Fruit fly (Drosophila melanogaster): ENCODE measurements around the gene emei.

Gene emei

dm6 chr3L:11089805-11090440, 19.6 kb upstream of the emei start (continued):
- TF ChIP-seq CG3838 (GFP tag; optimal IDR thresholded peaks at IDR 0.05) (peak; percentile 79), CG17568 (GFP tag; optimal IDR thresholded peaks at IDR 0.05) (peak; percentile 77), zfh2 (GFP tag; optimal IDR thresholded peaks at IDR 0.05) (peak; percentile 46), ERR (GFP tag; optimal IDR thresholded peaks at IDR 0.05) (no peak), CG33213 (GFP tag; optimal IDR thresholded peaks at IDR 0.05) (peak; percentile 79), Usf (GFP tag; optimal IDR thresholded peaks at IDR 0.05) (peak; percentile 56), CG18262 (tag; optimal IDR thresholded peaks at IDR 0.05) (peak; percentile 98), Neu2 (GFP tag; optimal IDR thresholded peaks at IDR 0.05; ENCODE audit: borderline replicate concordance) (peak; percentile 25), CG18764 (GFP tag; optimal IDR thresholded peaks at IDR 0.05) (peak; percentile 81), sob (GFP tag; IDR thresholded peaks at IDR 0.05) (peak; percentile 69; the same call in 1 of the 2 replicates), fd102C (GFP tag; optimal IDR thresholded peaks at IDR 0.05) (peak; percentile 93), CG7556 (GFP tag; optimal IDR thresholded peaks at IDR 0.05) (peak; percentile 98), CG4424 (GFP tag; optimal IDR thresholded peaks at IDR 0.05) (peak; percentile 94), CG11696 (GFP tag; IDR thresholded peaks at IDR 0.05) (peak; percentile 46), C15 (GFP tag; IDR thresholded peaks at IDR 0.05) (0 out of 3 replicates have a peak, but pooled peaks have one; percentile 39), unc-4 (GFP tag; IDR thresholded peaks at IDR 0.05; ENCODE audit: partially characterized antibody) (no peak), CG8281 (tag; optimal IDR thresholded peaks at IDR 0.05) (peak; percentile 66), Stat92E (GFP tag; optimal IDR thresholded peaks at IDR 0.05) (peak in 1 of 3 experiments; percentile 87), ewg (GFP tag; optimal IDR thresholded peaks at IDR 0.05) (peak; percentile 86), Hmr (GFP tag; optimal IDR thresholded peaks at IDR 0.05) (peak; percentile 89), D19B (GFP tag; optimal IDR thresholded peaks at IDR 0.05) (peak; percentile 62), CG6854 (GFP tag; optimal IDR thresholded peaks at IDR 0.05) (peak; percentile 76), Kr (GFP tag; optimal IDR thresholded peaks at IDR 0.05) (peak; percentile 88), Myb (GFP tag; optimal IDR thresholded peaks at IDR 0.05) (peak; percentile 57), tll (GFP tag; optimal IDR thresholded peaks at IDR 0.05) (peak in 1 of 2 experiments; percentile 74), CG31365 (tag; optimal IDR thresholded peaks at IDR 0.05) (peak; percentile 39), scrt (GFP tag; optimal IDR thresholded peaks at IDR 0.05) (peak; percentile 31), Ravus (GFP tag; IDR thresholded peaks at IDR 0.05) (no peak; the same call in none of the 2 replicates), zfh1 (GFP tag; IDR thresholded peaks at IDR 0.05) (peak; percentile 88), MBD-R2 (GFP tag; IDR thresholded peaks at IDR 0.05) (peak; percentile 23; the same call in 1 of the 2 replicates), Doc3 (GFP tag; IDR thresholded peaks at IDR 0.05; ENCODE audit: partially characterized antibody) (no peak), onecut (GFP tag; IDR thresholded peaks at IDR 0.05) (peak; percentile 79), sisA (GFP tag; IDR thresholded peaks at IDR 0.05) (peak; percentile 74), Drgx (GFP tag; IDR thresholded peaks at IDR 0.05) (peak; percentile 79), CG4820 (GFP tag; optimal IDR thresholded peaks at IDR 0.05) (peak; percentile 87), ash1 (GFP tag; optimal IDR thresholded peaks at IDR 0.05) (peak; percentile 61), CG15073 (GFP tag; optimal IDR thresholded peaks at IDR 0.05) (peak; percentile 61), Hmx (GFP tag; optimal IDR thresholded peaks at IDR 0.05) (peak; percentile 68), croc (GFP tag; conservative IDR thresholded peaks at IDR 0.05) (peak; percentile 68), ac (GFP tag; optimal IDR thresholded peaks at IDR 0.05) (peak; percentile 75), salm (tag; optimal IDR thresholded peaks at IDR 0.05) (peak; percentile 78), Asciz (GFP tag; optimal IDR thresholded peaks at IDR 0.05) (peak; percentile 91), CG9797 (GFP tag; optimal IDR thresholded peaks at IDR 0.05) (peak; percentile 39), cato (GFP tag; optimal IDR thresholded peaks at IDR 0.05; ENCODE audit: borderline replicate concordance) (peak; percentile 82), sqz (GFP tag; optimal IDR thresholded peaks at IDR 0.05) (peak; percentile 86), Gug (GFP tag; IDR thresholded peaks at IDR 0.05) (peak; percentile 54; the same call in 3 of the 4 replicates), CG17361 (GFP tag; IDR thresholded peaks at IDR 0.05) (peak; percentile 98), pum (GFP tag; optimal IDR thresholded peaks at IDR 0.05) (peak; percentile 75), emc (GFP tag; optimal IDR thresholded peaks at IDR 0.05) (peak; percentile 46)
